Worm (Caenorhabditis elegans): ENCODE data around the gene famh-161.

famh-161 gene

DNA sequence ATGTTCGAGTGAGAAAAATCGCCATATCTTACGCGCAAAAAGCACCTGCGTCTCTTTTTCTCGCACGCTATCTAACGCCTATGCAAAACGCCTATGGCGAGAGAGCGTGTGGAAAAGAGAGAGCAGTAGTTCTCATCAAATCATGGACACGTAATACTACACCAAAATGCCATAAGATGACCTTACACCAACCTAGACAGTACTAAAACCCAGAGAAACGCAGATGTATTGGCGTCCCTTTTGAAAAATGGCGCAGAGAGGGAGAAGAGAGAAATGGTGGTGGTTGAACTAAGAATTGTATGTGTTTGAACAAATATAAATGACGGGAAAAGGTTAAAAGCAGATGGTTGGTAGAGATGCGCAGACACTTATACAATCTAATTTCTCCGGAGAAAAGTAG lies 5.1 kb upstream of the famh-161 start, which contains the start of gene Y38H6C.16:
Y38H6C.16 (minus strand) TSS at position 293 of the 400 bp plus-strand sequence.
- TF ChIP-seq ztf-11 (tag; optimal IDR thresholded peaks at IDR 0.05): no peak
- no peak for TF ChIP-seq ceh-39 (tag; optimal IDR thresholded peaks at IDR 0.05)
- no peak for TF ChIP-seq bed-3 (GFP tag; optimal IDR thresholded peaks at IDR 0.05)
- no peak for TF ChIP-seq blmp-1 (tag; optimal IDR thresholded peaks at IDR 0.05)
- TF ChIP-seq hlh-1 (tag; optimal IDR thresholded peaks at IDR 0.05): no peak
- TF ChIP-seq zip-8 (tag; optimal IDR thresholded peaks at IDR 0.05): no peak
- no peak for TF ChIP-seq nhr-2 (tag; optimal IDR thresholded peaks at IDR 0.05)
- no peak for TF ChIP-seq ceh-43 (GFP tag; optimal IDR thresholded peaks at IDR 0.05)
- no peak for TF ChIP-seq mep-1 (tag; optimal IDR thresholded peaks at IDR 0.05)
- TF ChIP-seq pha-4 (tag; optimal IDR thresholded peaks at IDR 0.05): no peak
- no peak for TF ChIP-seq nhr-237 (tag; optimal IDR thresholded peaks at IDR 0.05)
- TF ChIP-seq ceh-83 (GFP tag; optimal IDR thresholded peaks at IDR 0.05): no peak
- TF ChIP-seq flh-1 (GFP tag; optimal IDR thresholded peaks at IDR 0.05): no peak
- no peak for TF ChIP-seq lsy-2 (tag; optimal IDR thresholded peaks at IDR 0.05)
- TF ChIP-seq cnd-1 (tag; optimal IDR thresholded peaks at IDR 0.05): no peak

DNA sequence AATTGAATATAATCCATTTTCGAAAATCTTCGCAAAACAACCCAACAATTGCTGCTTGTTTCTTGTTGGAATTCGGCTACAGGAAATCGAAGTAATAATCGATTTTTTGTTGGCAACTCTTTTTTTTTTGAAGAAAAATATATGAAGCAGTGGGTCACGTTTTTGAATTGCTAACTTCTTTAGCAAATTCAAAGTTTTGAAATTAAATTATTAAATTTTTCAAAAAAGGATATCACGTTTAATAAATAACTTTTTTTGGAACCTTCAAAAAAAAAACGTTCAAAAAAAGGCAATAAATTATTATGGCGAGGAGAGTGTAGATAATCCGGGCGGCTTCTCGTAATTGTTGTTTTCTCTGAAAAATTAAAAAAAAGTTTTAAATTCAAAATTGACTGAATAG lies 2.2 kb upstream of the famh-161 start, which contains the start of gene Y38H6C.15:
Y38H6C.15 (minus strand) TSS at position 101 of the 400 bp plus-strand sequence.
- TF ChIP-seq nhr-28 (tag; optimal IDR thresholded peaks at IDR 0.05) (no peak), unc-120 (tag; optimal IDR thresholded peaks at IDR 0.05; ENCODE audit: poor library complexity, severe bottlenecking) (no peak)

DNA sequence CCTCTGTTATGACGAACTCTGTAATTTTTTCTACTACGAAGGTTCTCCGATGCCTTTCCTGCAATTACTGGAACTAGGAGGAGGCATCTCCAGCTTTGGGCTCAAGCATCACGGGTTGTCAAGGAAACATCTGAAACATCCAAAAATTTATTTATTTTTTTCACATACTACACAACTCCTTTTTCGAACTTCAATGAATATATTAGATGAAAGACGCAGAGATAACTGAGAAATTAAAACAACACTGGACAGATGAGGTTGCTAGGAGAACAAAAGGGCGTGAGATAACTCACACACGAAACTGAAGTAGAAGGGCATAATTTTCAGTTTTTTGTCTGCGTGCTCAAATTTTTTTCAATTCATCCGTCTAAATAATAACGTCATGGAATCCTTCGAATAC lies 6.5 kb downstream of the famh-161 start, which contains the start of gene Y38H6C.13:
Y38H6C.13 (plus strand) TSS at position 301 of the 400 bp plus-strand sequence.
- TF ChIP-seq mls-2 (tag; optimal IDR thresholded peaks at IDR 0.05) (no peak), ceh-43 (GFP tag; optimal IDR thresholded peaks at IDR 0.05) (no peak), lin-13 (tag; optimal IDR thresholded peaks at IDR 0.05) (no peak), bed-3 (GFP tag; optimal IDR thresholded peaks at IDR 0.05) (no peak)

DNA sequence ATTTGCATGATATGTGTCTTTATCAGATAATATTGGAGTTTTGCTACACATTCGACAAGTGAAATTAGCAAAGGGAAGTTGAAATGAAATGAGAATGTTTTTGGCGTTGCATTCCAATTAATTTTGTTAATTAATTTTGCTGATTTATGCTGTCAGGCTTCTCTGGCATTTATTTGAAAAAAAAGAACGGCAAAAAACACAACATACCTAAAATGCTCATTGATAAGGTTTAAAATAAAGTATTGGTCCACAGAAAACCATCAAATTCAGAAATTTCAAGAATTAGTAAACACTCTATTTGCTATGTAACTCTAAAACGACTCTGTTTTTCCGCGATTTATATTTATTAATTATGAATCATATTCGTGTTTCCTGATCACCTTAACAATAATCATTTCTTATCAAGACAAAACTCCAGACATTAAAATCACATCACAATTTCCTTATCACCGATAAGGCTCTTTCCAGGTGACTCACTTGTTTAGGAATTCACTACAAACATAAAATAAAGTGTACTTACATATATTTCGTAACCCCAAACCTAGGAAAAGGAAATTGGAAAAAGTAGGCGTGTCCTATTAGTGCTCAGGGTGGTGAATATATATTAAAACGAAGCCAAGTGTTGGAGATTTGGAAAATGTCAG lies 8.0 kb downstream of the famh-161 start, which contains the start of the genes srh-166 and Y38H6C.24:
srh-166 (minus strand) TSS at position 51 of the 644 bp plus-strand sequence.
Y38H6C.24 (plus strand) TSS at position 620 of the 644 bp plus-strand sequence.
- no peak for TF ChIP-seq nhr-28 (tag; optimal IDR thresholded peaks at IDR 0.05)
- TF ChIP-seq ces-1 (GFP tag; optimal IDR thresholded peaks at IDR 0.05): no peak
- no peak for TF ChIP-seq drap-1 (GFP tag; optimal IDR thresholded peaks at IDR 0.05)
- TF ChIP-seq mep-1 (tag; optimal IDR thresholded peaks at IDR 0.05): no peak
- TF ChIP-seq cnd-1 (tag; optimal IDR thresholded peaks at IDR 0.05): no peak
- no peak for TF ChIP-seq flh-1 (GFP tag; optimal IDR thresholded peaks at IDR 0.05)

DNA sequence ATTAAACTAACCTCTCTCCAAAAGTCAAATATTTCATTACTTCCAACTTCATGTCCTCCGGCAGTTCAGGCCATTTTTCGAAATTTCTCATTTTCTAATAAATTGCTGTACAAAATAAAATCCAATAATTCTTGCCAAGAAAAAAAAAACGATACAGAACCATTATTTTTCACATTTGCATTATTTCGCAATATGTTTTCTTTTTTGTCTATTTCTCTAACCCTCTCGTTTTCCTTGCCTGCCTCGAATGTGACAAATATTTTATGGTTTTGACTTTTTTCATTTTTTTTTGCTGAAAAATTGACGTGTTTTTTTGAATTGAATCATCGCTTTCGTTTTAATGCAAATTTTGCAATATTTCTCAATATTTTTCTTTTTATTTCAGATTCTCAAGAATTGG lies 11.8 kb downstream of the famh-161 start, which contains the start of the genes Y38H6C.9 and fbxa-150:
Y38H6C.9 (minus strand) TSS at position 52 of the 400 bp plus-strand sequence.
fbxa-150 (plus strand) TSS at position 380 of the 400 bp plus-strand sequence.
- no peak for TF ChIP-seq snpc-4 (tag; optimal IDR thresholded peaks at IDR 0.05)
- TF ChIP-seq elt-1 (tag; optimal IDR thresholded peaks at IDR 0.05; ENCODE audit: borderline replicate concordance, insufficient read depth): no peak
- TF ChIP-seq M03D4.4 (tag; optimal IDR thresholded peaks at IDR 0.05): no peak

DNA sequence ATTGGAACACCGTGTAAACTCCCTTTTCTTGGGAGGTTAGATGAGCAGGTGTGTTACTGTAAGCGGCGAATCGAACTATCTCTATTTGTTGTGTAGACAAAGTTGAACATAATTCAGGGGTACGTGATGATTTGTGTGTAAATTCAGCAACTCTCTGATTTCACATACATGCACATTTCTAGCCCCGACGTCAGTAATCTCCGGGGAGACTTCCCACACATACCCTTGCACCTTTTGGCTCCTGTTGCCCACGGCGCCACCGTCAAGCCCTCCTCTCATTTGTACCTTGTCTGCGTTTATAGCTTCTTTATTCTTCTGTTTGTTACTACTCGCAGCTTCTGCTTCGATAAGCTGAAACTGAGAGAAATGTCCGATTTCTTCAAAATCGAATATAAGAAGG lies 15.0 kb downstream of the famh-161 start, which contains the start of gene Y38H6C.25:
Y38H6C.25 (plus strand) TSS at position 301 of the 400 bp plus-strand sequence.
- no peak for TF ChIP-seq drap-1 (GFP tag; optimal IDR thresholded peaks at IDR 0.05)
- no peak for TF ChIP-seq ces-1 (GFP tag; optimal IDR thresholded peaks at IDR 0.05)
- TF ChIP-seq nhr-28 (tag; optimal IDR thresholded peaks at IDR 0.05): no peak
- no peak for TF ChIP-seq hlh-1 (tag; optimal IDR thresholded peaks at IDR 0.05)
- TF ChIP-seq ham-2 (GFP tag; optimal IDR thresholded peaks at IDR 0.05): no peak
- no peak for TF ChIP-seq ztf-11 (tag; optimal IDR thresholded peaks at IDR 0.05)
- no peak for TF ChIP-seq lin-13 (tag; optimal IDR thresholded peaks at IDR 0.05)
- TF ChIP-seq ceh-43 (GFP tag; optimal IDR thresholded peaks at IDR 0.05): no peak
- no peak for TF ChIP-seq cnd-1 (tag; optimal IDR thresholded peaks at IDR 0.05)

DNA sequence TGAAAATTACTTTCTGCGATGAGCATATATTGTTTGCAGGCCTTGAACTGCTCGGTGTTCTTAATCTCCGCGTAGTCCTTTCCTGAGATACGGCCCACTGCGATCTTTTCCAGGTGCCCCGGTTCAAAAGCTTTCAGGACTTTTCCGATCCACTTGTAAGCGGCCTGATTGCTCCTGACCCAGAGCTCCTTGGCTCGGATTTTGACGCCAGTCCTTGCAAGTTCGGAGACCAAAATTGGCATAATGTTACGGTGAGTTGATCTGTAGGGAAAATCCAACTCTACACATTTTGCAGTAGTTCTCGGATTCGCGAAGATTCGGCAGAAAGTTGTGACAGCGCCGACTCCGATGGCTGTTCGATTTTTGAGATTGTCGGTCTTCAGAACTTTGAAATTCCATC lies 17.0 kb downstream of the famh-161 start:
- no peak for TF ChIP-seq hlh-1 (tag; optimal IDR thresholded peaks at IDR 0.05)
- no peak for TF ChIP-seq mls-2 (tag; optimal IDR thresholded peaks at IDR 0.05)
- no peak for TF ChIP-seq unc-120 (tag; optimal IDR thresholded peaks at IDR 0.05; ENCODE audit: poor library complexity, severe bottlenecking)
- no peak for TF ChIP-seq ztf-11 (tag; optimal IDR thresholded peaks at IDR 0.05)
- TF ChIP-seq mep-1 (tag; optimal IDR thresholded peaks at IDR 0.05): no peak
- TF ChIP-seq unc-39 (tag; optimal IDR thresholded peaks at IDR 0.05): no peak
- TF ChIP-seq nhr-28 (tag; optimal IDR thresholded peaks at IDR 0.05): no peak

Data from whole organism, mixed stage, embryonic.